Worm (Caenorhabditis elegans) whole organism, L3 larva: ENCODE measurements around the gene clec-215.

Source experiments
- R02D3.7 ChIP-seq: fragments of 150-350 bp; optimal IDR thresholded peaks from 2 replicates; lab custom pipeline; 2014; ENCODE audit warnings: missing biosample characterization, missing genetic modification characterization
- aly-2 ChIP-seq: fragments of 150-350 bp; optimal IDR thresholded peaks from 2 replicates; lab custom pipeline; 2014; ENCODE audit warnings: missing biosample characterization, missing genetic modification characterization
- ama-1 ChIP-seq: fragments of 150-350 bp; optimal IDR thresholded peaks from 2 replicates; lab custom pipeline; 2018
- lin-15B ChIP-seq: fragments of 150-350 bp; optimal IDR thresholded peaks from 2 replicates; lab custom pipeline; 2014; ENCODE audit warnings: missing biosample characterization, missing genetic modification characterization
- lin-39 ChIP-seq: fragments of 150-350 bp; optimal IDR thresholded peaks from 2 replicates; lab custom pipeline; 2018; ENCODE audit warnings: missing biosample characterization, missing genetic modification reagents, missing genetic modification characterization
- nhr-11 ChIP-seq: fragments of 150-350 bp; optimal IDR thresholded peaks from 2 replicates; lab custom pipeline; 2014; ENCODE audit warnings: missing biosample characterization, missing genetic modification characterization
- nhr-28 ChIP-seq: fragments of 150-350 bp; optimal IDR thresholded peaks from 2 replicates; lab custom pipeline; 2014; ENCODE audit warnings: missing biosample characterization, missing genetic modification characterization
- pha-4 ChIP-seq: fragments of 150-350 bp; optimal IDR thresholded peaks from 2 replicates; lab custom pipeline; 2014; ENCODE audit warnings: missing biosample characterization, missing genetic modification reagents, missing genetic modification characterization
- unc-62 ChIP-seq: fragments of 150-350 bp; sonication (generic microtip); optimal IDR thresholded peaks from 4 replicates; lab custom pipeline; 2014; ENCODE audit warnings: missing biosample characterization, missing genetic modification reagents, missing genetic modification characterization

DNA sequence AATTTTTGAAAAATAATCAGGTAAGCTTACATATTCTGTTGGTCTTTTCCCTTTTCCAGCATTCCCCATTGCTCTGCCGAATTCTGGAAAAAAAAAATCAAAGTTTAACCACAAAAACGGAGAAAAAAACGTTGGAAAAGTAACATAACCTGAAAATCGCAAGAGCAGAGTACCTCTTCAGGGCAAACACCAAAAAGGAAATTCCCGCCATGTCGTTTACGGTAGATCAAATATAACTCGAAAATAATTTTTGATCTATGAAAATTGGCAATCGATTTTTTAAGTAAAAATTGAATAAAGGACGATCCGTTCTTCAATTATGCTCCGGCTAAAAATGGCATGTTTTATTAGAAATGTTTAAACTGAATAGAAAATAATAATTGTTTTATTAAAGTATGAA lies 8.7 kb upstream of the clec-215 start, which contains the start of gene C50E3.11:
- TF ChIP-seq R02D3.7 (no peak), nhr-11 (no peak), pha-4 (tag; lab: Kevin White, UChicago) (no peak), lin-39 (no peak), lin-15B (tag; lab: Kevin White, UChicago) (no peak), ama-1 (no peak), nhr-28 (tag; lab: Kevin White, UChicago) (no peak), unc-62 (GFP tag; lab: Kevin White, UChicago) (no peak), aly-2 (tag; lab: Kevin White, UChicago) (no peak)
